Worm (Caenorhabditis elegans) whole organism, midembryonic: Measurements from ENCODE around the gene F40G9.8.

Experiments
- T22C8.4 ChIP-seq: fragments of 200-800 bp; sonication (Bioruptor generic); IDR thresholded peaks from 2 replicates; pipeline ENCODE4 v1.3.6; 2022; ENCODE audit warnings: missing genetic modification characterization, missing compliant biosample characterization
- flt-1 ChIP-seq: fragments of 200-800 bp; sonication (Bioruptor generic); IDR thresholded peaks from 2 replicates; pipeline ENCODE4 v1.3.6; 2022; ENCODE audit warnings: missing genetic modification characterization, missing compliant biosample characterization
- med-1 ChIP-seq: sonication (generic microtip); optimal IDR thresholded peaks from 2 replicates; lab custom pipeline; 2017; ENCODE audit warnings: missing genetic modification characterization, mild to moderate bottlenecking, missing compliant biosample characterization, antibody characterized with exemption, missing genetic modification reagents; ENCODE audit not compliant: insufficient read depth
- ref-1 ChIP-seq: fragments of 200-800 bp; sonication (Bioruptor generic); conservative IDR thresholded peaks from 2 replicates; pipeline ENCODE4 v1.3.6; 2022; ENCODE audit warnings: missing genetic modification reagents, missing genetic modification characterization, missing compliant biosample characterization

DNA sequence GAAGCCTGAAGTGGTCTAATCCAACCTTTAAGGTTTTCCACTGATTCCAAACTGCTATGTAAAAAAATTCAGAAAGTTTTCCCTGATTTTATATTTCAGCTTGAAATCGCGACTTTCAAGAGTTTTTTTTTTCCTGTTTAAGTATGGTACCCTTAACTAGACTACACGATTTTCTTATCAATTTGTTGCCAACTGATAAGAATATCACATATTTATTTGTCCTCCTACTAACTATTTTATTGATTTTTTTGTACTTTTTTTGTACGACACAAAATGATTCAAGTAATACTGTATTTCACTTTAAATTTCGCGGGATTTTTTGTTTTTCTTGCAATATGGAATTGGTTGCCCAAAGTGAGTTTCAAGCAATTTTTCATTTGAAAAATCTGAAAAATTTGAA, 18.4 kb upstream of the F40G9.8 start:
- no peak for TF ChIP-seq flt-1 (GFP tag; lab: Robert Waterston, UW)
- TF ChIP-seq med-1 (GFP tag; lab: Kevin White, UChicago), result no peak
- TF ChIP-seq ref-1 (GFP tag; lab: Robert Waterston, UW), result no peak
- TF ChIP-seq T22C8.4 (GFP tag; lab: Robert Waterston, UW), result no peak
